Worm (Caenorhabditis elegans) whole organism, late embryonic: Measurements from ENCODE around the gene erh-1.

ENCODE experiments used
- ama-1 ChIP-seq: fragments of 150-350 bp; optimal IDR thresholded peaks from 2 replicates; lab custom pipeline; 2014
- ceh-2 ChIP-seq: sonication (generic microtip); optimal IDR thresholded peaks from 2 replicates; lab custom pipeline; 2016; ENCODE audit warnings: missing genotype, missing genetic modification characterization, missing compliant biosample characterization
- ceh-22 ChIP-seq: sonication (generic microtip); optimal IDR thresholded peaks from 2 replicates; lab custom pipeline; 2017; ENCODE audit warnings: missing biosample characterization, missing genetic modification characterization
- eyg-1 ChIP-seq: sonication (generic microtip); optimal IDR thresholded peaks from 2 replicates; lab custom pipeline; 2016; ENCODE audit warnings: missing genotype, missing genetic modification characterization, missing compliant biosample characterization
- fkh-10 ChIP-seq: fragments of 150-350 bp; optimal IDR thresholded peaks from 2 replicates; lab custom pipeline; 2014; ENCODE audit warnings: missing biosample characterization, missing genetic modification reagents, missing genetic modification characterization
- hlh-6 ChIP-seq: sonication (generic microtip); optimal IDR thresholded peaks from 2 replicates; lab custom pipeline; 2016; ENCODE audit warnings: missing genotype, missing genetic modification characterization, missing compliant biosample characterization
- madf-2 ChIP-seq: sonication (generic microtip); optimal IDR thresholded peaks from 2 replicates; lab custom pipeline; 2017; ENCODE audit warnings: missing genetic modification characterization, missing compliant biosample characterization
- mec-3 ChIP-seq: sonication (generic microtip); optimal IDR thresholded peaks from 2 replicates; lab custom pipeline; 2016; ENCODE audit warnings: borderline replicate concordance, missing genetic modification characterization, missing compliant biosample characterization
- nhr-11 ChIP-seq: fragments of 150-350 bp; optimal IDR thresholded peaks from 2 replicates; lab custom pipeline; 2014; ENCODE audit warnings: missing biosample characterization, missing genetic modification characterization
- sox-4 ChIP-seq: sonication (generic microtip); optimal IDR thresholded peaks from 2 replicates; lab custom pipeline; 2017; ENCODE audit warnings: mild to moderate bottlenecking, missing genetic modification characterization, inconsistent platforms, missing compliant biosample characterization
- tbx-2 ChIP-seq: sonication (generic microtip); optimal IDR thresholded peaks from 2 replicates; lab custom pipeline; 2016; ENCODE audit warnings: missing genetic modification characterization, missing compliant biosample characterization
- unc-42 ChIP-seq: sonication (generic microtip); optimal IDR thresholded peaks from 2 replicates; lab custom pipeline; 2016; ENCODE audit warnings: missing genotype, missing genetic modification characterization, missing compliant biosample characterization
- zip-5 ChIP-seq: sonication (generic microtip); optimal IDR thresholded peaks from 2 replicates; lab custom pipeline; 2016; ENCODE audit warnings: missing genetic modification characterization, missing compliant biosample characterization

- no peak for TF ChIP-seq ama-1 (lab: Kevin White, UChicago)
- TF ChIP-seq zip-5 (tag; lab: Kevin White, UChicago): no peak
- TF ChIP-seq ceh-2 (tag; lab: Kevin White, UChicago): no peak
- TF ChIP-seq tbx-2 (tag; lab: Kevin White, UChicago): no peak
- no peak for TF ChIP-seq mec-3 (tag; lab: Kevin White, UChicago)
- no peak for TF ChIP-seq fkh-10 (GFP tag; lab: Kevin White, UChicago)
- TF ChIP-seq ceh-22 (tag; lab: Kevin White, UChicago): no peak
- TF ChIP-seq nhr-11 (tag; lab: Kevin White, UChicago): no peak
- TF ChIP-seq hlh-6: no peak
- no peak for TF ChIP-seq eyg-1 (tag; lab: Kevin White, UChicago)
- TF ChIP-seq unc-42 (tag; lab: Kevin White, UChicago): no peak
- TF ChIP-seq sox-4: no peak
- TF ChIP-seq madf-2 (tag; lab: Kevin White, UChicago): no peak
Measured at ce11 chrV:10615496-10615895, 36.6 kb upstream of the erh-1 start, which contains the start of gene H09F14.1.
